Fruit fly (Drosophila melanogaster) whole organism, larva: ENCODE data around the gene sti.

Source experiments
- noc ChIP-seq: fragments of 200-800 bp; sonication (Bioruptor generic); optimal IDR thresholded peaks from 3 replicates; lab custom pipeline; 2019; ENCODE audit warnings: missing biosample characterization, mild to moderate bottlenecking, missing genetic modification characterization, moderate library complexity

Gene sti

DNA sequence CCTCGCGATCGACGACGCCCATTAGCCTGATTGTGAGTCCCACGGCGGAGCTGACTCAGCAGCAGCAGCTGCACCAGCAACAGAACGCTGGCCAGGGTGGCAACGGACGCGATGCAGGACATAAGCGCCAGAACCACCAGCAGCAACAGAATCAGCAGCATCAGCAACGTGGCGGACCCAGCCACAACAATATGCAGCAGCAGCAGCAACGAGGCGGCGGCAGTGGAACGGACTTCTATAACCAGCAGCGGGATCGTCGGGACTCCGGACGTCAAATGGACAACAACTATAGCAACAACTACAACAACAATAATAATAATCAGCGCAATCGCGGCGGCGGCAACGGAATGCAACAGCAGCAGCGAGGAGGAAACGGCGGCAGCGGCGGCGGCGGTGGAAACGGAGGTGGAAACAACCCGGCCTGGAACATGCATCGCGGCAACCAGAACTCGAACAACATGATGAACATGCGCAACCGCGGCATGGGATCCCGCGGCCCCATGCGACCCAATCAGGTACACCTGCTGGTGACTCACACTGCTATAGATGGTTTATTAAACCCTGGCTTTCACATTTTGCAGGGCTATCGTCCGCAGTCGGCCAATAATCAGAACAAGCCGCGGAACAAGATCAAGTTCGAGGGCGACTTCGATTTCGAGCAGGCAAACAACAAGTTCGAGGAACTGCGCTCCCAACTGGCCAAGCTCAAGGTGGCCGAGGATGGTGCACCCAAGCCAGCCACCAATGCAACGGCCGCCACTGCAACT lies 3.0 kb upstream of the sti start:
- TF ChIP-seq noc (tag; lab: Kevin White, UChicago), result no peak

DNA sequence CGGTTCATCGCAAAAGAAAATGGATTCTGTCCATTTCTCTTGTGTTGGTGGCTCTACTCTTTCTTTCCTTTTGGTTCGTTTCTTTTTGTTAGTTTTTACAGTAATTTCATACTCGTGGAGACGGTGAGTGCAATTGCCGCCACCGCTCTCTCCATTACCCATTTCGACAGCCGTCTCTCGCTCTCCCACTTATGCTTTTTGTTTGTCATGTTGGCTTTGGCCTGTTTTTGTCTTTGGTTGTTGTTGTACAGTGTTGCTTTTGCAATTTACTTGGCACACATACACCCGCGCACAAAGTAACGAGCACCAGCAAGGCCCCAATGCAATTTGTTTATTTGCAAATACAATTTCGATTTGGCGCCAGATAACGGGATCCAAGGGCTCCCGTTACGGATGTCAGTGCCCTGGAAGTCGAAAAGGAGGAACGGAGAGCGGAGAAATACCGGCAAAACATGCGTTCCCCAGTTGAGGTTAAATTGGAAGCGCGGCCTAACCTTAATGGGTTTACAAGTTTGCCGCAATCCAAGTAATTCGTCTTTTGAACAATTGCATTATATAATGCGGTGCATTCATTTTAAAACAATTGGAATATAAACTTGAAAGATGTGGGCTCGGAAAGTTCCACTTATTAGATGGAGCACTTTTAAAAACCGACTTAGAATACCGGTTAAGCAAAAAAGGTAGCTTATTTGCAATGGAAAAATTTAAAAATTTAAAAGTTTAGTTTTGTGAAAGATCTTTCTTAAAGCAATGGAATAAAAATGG lies 1.3 kb upstream of the sti start:
- TF ChIP-seq noc (tag; lab: Kevin White, UChicago), result no peak

DNA sequence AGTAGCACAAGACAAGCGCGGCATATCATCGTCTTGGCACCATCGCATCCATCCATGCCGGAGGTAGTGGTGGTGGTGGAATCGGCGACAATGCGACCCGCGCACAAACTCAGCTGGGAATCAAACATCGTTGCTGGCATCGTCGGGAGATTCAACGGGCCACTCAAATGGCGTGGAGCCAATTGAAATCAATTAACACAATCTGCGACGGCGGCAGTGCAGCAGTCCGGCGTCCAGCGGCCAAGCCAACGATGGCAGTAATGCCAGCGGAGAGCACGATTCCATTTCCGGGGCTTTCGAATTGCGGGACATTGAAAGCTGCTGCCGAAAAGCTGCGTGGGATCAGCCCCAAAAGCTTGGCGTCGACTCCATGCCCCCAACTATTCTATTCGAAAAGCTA lies 7.0 kb downstream of the sti start, which contains the start of gene CG10654:
Gene CG10654, minus strand, starts transcription at position 270 of the 400 bp plus-strand sequence.
- no peak for TF ChIP-seq noc (tag; lab: Kevin White, UChicago)

DNA sequence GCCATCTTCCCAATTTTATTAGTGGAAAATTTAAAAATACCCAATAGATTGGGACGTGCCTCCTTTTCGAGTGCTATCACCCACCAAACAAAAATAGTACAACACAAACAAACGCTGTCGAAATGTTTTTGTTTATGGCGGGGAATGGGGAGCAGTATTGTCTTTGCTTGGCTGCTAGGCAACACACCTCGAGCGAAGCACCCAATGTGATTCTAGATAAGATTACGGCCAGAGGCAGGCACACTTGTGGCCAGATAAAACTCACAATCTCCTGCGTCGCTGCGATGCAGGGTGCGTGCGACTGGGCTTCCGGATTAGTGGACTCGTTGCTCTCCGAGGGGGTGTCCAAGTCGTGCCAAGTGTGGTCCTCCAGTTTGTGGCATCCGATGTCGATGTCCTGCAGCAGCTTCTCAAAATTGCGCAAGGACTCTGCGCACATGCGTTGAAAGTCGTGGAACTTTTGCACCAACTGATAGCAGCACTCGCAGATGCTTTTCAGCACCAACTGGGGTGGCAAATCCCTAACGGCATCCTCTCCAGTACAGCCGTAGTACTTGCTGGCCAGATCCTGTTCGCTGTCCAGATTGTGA lies 7.6 kb downstream of the sti start:
- TF ChIP-seq noc (tag; lab: Kevin White, UChicago), result peak; percentile 20

DNA sequence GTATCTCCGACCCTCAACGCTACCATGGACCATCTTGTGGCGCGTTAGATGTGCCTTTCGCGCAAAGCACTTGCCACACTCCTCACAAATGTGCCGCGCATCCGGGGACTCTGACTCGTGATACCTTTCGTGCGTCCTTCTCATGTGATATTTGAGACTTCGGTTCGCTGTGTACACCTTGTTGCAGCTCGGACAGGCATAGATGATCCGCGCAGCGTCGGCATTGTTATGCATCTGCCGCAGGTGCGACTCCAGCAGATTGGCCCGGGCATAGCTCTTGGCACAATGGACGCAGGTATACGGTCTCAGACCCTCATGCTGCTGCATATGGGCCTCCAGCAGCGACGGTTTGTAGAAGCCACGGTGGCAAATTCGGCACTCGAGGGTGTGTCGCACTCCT lies 8.6 kb downstream of the sti start:
- TF ChIP-seq noc (tag; lab: Kevin White, UChicago), result no peak

DNA sequence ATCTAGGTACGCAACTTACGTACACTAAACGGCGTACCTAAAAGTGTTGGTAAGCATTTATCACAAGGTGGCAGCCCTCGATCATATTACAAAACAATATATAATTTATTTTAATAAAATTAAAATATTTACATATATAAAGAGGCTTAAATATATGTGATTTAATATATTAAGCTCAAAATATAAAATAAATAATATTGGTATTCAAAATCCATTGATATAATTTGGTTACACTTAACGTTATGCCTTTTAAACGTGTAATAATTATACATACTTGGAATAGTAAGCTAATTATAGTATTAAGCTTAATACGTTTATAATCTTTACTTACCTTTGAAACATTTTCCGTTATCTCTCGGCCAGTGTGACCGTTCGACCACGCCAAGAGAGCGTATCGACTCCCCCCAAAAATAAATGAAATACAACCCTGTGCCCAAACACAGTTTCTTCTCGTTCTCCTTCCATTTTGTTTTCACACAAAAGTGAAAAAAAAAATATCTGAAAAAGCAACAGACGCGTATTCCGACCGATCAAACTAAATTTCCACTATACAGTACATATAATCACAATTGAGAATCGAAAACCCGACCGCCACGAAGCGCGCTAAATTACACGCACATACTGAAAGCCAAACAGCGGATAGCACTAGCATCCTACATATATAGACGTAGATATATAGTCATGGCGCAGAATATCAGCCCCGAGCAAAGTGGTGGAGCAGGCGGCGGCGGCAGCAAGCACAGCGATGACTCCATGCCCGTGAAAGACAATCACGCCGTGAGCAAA lies 10.6 kb downstream of the sti start, which contains the start of the genes CG10646 and vih:
Gene CG10646, minus strand, starts transcription at position 30 of the 786 bp plus-strand sequence.
Gene vih, plus strand, starts transcription at position 428 of the 786 bp plus-strand sequence.
- no peak for TF ChIP-seq noc (tag; lab: Kevin White, UChicago)

DNA sequence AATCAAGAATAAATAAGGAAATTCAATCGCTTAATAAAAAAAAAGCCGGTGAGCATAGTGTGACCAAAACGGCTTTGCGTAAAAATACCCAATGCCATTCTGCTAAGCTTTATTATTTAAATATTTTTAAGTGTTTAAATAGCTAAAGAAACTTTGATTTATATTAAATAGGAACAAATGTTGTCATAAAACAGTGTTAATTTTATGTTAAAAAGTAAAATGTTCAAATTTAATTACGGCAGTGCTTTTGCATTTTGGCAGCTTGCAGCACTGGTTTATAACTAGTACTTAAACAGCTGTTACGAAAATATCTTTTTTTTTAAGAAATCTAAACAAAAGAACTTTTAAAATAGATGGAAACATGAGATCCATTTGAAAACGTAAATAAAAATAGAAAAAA lies 13.4 kb downstream of the sti start, which contains the start of the genes CG10638 and CG10681:
Gene CG10638, minus strand, starts transcription at position 63 of the 400 bp plus-strand sequence.
Gene CG10681, plus strand, starts transcription at position 265 of the 400 bp plus-strand sequence.
- TF ChIP-seq noc (tag; lab: Kevin White, UChicago), result no peak

DNA sequence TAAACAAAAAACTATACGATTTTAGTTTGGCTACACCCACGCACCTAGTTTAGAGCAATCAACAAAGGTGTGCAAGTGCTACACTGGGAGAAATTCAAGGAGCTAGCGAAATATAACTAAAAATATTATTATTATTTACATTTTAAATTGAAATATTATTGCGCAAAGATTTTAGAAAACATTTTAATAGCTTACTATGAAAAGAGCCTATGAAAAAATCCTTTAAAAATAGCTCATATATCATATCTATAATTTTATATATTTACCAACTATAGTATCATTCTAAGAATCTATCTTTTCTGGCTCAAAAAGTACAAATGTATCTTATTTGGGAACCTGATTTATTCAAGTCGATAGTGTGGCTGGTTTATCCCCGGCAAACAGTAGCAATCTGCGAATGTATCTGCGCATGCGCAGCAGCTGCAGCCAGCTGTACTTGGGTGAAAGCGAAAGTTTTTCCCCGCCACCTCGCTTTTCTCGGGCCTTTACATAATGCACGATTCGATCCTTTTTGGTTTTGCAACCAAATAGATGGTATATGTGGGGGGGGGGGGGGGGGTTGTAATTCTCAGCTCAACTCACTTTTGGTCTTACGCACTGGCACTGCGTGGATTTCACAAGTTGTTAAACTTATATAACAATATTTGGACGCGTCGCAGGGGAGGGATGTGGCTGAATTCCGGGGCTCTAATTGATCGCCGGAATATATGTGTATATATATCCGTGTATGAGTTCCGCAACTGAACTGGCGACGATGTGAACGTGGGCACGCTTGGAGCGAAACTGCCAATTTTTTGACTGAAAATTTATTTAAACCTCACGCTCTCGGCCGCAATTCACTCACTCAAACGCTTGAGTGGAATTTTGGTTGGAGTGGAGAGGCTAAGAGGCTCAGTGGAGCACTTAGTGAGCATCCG lies 17.9 kb downstream of the sti start, which contains the start of gene CG10657:
Gene CG10657, minus strand, starts transcription at position 789 of the 917 bp plus-strand sequence.
- no peak for TF ChIP-seq noc (tag; lab: Kevin White, UChicago)

DNA sequence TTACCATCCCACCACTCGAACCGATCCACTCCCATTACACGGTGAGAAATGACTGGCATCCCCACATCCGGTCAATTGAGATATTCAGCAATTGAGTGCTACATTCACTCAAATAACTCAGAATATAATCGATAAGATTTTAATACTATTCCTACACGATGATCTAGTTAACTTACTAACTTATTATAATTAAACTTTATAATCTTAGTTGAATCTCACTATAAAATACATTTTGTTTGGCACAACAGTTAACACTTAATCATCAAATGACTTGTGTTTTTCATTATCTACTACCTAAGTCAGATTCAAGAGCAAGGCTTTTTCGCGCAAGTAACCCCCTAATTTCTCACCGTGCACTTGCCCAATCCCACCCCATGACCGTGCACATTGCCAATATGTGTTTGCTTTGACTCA lies 19.3 kb downstream of the sti start:
- TF ChIP-seq noc (tag; lab: Kevin White, UChicago), result peak; percentile 2

DNA sequence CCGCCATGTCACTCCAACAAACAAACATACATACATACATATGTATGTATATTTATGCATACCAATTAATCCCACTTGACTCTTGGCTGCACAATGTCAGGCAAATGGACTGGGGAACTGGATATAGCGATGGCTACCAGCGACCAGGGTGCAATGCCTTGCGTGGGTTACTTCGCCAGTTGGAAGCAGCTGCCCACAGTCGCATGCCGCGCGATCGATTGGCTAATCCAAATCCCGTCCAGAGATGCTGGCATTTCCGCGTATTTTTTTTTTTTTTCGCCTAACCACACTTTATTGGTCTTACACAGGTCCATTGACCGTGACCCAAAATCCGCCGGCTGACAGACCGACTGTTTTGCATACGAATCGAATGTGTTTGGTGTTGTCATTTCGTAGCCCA lies 20.3 kb downstream of the sti start:
- no peak for TF ChIP-seq noc (tag; lab: Kevin White, UChicago)

DNA sequence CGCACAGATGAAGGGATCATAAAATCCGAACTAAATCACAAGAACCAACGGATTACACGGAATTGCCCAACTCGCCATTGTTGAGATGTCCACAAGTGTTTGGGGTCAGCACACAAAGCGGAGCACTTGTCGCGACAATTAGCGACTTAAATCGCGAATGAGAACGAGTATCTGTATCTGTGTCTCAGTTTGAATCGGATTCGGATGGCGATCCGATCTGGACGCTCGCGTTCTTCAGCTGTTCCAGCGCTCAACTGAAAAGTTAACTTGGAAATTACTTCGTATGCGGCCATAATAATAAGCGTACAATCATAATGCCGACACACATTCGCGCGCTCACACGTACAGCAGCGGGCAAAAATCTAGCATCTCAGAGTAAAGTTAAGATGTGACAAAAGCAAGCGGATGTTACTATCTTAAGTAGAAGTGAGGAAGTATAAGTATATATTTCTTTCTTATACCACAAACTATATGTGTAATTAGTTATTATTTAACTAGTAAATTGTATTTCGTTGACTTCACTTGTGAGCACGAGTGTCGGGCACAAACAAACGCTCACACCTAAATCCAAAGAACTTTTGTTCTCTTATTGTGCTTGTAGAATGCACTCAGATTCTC lies 24.1 kb downstream of the sti start, which contains the start of gene CG10660:
Gene CG10660, minus strand, starts transcription at position 259 of the 618 bp plus-strand sequence.
- TF ChIP-seq noc (tag; lab: Kevin White, UChicago), result peak; percentile 84

DNA sequence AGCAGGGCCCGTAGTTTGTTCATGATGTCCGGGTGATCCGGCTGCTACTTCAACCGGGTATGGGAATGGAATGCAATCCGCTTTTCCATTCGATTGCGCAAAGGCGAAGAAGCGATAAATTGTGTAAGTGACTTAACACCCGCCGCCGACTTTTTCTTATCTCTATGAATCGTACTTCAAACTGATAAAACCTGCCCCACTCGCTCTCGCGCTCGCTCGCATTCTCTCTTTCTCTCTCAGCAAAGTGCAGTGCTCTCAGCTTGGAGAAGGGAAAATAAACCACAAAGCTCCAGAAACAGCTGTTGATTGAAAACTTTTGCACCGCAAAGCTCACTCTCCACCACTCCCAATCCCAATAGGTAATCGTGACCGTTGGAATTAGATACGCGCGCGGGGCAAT lies 24.7 kb downstream of the sti start:
- TF ChIP-seq noc (tag; lab: Kevin White, UChicago), result no peak

DNA sequence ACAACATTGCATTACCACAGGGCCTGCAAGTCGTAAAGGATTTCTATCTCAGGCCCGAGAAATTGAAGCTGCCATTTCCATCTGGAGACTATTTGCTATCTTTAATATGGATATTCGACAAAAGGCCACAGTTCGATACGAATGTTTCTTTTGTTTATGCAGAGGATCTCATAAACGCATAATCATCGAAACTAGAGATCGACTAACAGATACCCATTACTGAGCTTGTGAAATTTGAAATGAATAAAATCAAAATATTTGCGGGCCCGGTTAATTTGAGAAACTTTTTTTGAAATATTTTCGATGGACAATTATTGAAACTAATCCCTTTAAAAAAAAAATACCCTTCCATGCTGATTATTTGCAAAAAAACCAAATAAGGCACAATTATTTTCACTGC lies 28.4 kb downstream of the sti start:
- no peak for TF ChIP-seq noc (tag; lab: Kevin White, UChicago)
